Worm (Caenorhabditis elegans): ENCODE measurements around the gene drn-1.

DNA sequence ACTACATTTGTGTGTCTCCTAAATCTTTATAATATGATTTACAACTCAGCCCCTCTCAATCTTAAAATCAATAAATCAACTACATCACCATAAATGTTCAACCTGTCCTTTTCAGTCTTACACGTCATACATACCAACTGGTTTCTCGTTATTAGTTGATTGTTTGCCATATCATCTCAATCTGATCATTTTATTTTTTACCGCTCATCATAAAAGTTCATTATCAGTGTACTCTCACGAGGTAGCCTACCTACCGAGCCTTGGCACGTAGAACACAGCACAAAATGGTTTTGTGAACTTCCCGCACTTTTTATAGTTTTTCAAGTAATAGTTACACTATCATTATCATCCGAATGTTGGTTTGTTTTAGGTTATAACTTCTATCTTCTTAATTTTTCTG is 9.5 kb upstream of the drn-1 start:
- TF ChIP-seq nhr-237 (tag; optimal IDR thresholded peaks at IDR 0.05) (no peak), aha-1 (tag; optimal IDR thresholded peaks at IDR 0.05) (no peak), egl-27 (tag; optimal IDR thresholded peaks at IDR 0.05) (no peak), C04F5.9 (tag; optimal IDR thresholded peaks at IDR 0.05) (no peak), ces-1 (GFP tag; optimal IDR thresholded peaks at IDR 0.05) (no peak), nhr-12 (tag; optimal IDR thresholded peaks at IDR 0.05) (no peak)

All from whole organism, L1 larva.